Fruit fly (Drosophila melanogaster) whole organism, embryonic: ENCODE results near the gene CG9590.
A peak's percentile ranks its signal among the peaks of the same experiment; 100 is the strongest.

ENCODE experiments used
- CG10543 ChIP-seq: fragments of 200-800 bp; sonication (Bioruptor generic); optimal IDR thresholded peaks from 3 replicates; lab custom pipeline; 2017; ENCODE audit warnings: missing biosample characterization, mild to moderate bottlenecking, missing genetic modification characterization, moderate library complexity
- CG10654 ChIP-seq: fragments of 200-800 bp; sonication (Bioruptor generic); optimal IDR thresholded peaks from 2 replicates; lab custom pipeline; 2016; ENCODE audit warnings: missing biosample characterization, missing genetic modification characterization
- CG11085 ChIP-seq: fragments of 200-800 bp; sonication (Bioruptor generic); IDR thresholded peaks from 2 replicates; pipeline ENCODE4 v1.3.6; 2022; ENCODE audit warnings: missing biosample characterization, missing genetic modification characterization
- CG11398 ChIP-seq: fragments of 200-800 bp; sonication (Bioruptor generic); optimal IDR thresholded peaks from 2 replicates; lab custom pipeline; 2016; ENCODE audit warnings: missing biosample characterization, missing genetic modification characterization
- CG11456 ChIP-seq: fragments of 200-800 bp; sonication (Bioruptor generic); IDR thresholded peaks from 3 replicates; pipeline ENCODE4 v1.3.6; 2022; ENCODE audit warnings: missing biosample characterization, missing genetic modification characterization
- CG11560 ChIP-seq: fragments of 200-800 bp; sonication (Bioruptor generic); IDR thresholded peaks from 3 replicates; pipeline ENCODE4 v1.3.6; 2022; ENCODE audit warnings: missing biosample characterization, missing genetic modification characterization
- CG12942 ChIP-seq: fragments of 200-800 bp; sonication (Bioruptor generic); optimal IDR thresholded peaks from 3 replicates; lab custom pipeline; 2016; ENCODE audit warnings: missing biosample characterization, missing genetic modification characterization
- CG13296 ChIP-seq: fragments of 200-800 bp; sonication (Bioruptor generic); optimal IDR thresholded peaks from 3 replicates; lab custom pipeline; 2018; ENCODE audit warnings: missing biosample characterization, mild to moderate bottlenecking, missing genetic modification characterization
- CG14667 ChIP-seq: fragments of 200-800 bp; sonication (Bioruptor generic); IDR thresholded peaks from 2 replicates; pipeline ENCODE4 v1.3.6; 2022; ENCODE audit warnings: missing biosample characterization, missing genetic modification characterization
- CG16815 ChIP-seq: fragments of 200-800 bp; sonication (Bioruptor generic); optimal IDR thresholded peaks from 3 replicates; lab custom pipeline; 2017; ENCODE audit warnings: missing biosample characterization, mild to moderate bottlenecking, missing genetic modification characterization
- CG18764 ChIP-seq: fragments of 200-800 bp; sonication (Bioruptor generic); optimal IDR thresholded peaks from 3 replicates; lab custom pipeline; 2016; ENCODE audit warnings: missing biosample characterization, missing genetic modification characterization
- CG30020 ChIP-seq: fragments of 200-800 bp; optimal IDR thresholded peaks from 2 replicates; lab custom pipeline; 2019; ENCODE audit warnings: missing biosample characterization, mild to moderate bottlenecking, missing genetic modification characterization, moderate library complexity
- CG32532 ChIP-seq: fragments of 200-800 bp; sonication (Bioruptor generic); IDR thresholded peaks from 2 replicates; pipeline ENCODE4 v1.3.6; 2022; ENCODE audit warnings: missing biosample characterization, missing genetic modification characterization
- CG4328 ChIP-seq: fragments of 200-800 bp; sonication (Bioruptor generic); optimal IDR thresholded peaks from 3 replicates; lab custom pipeline; 2017; ENCODE audit warnings: missing biosample characterization, missing genetic modification reagents, missing genetic modification characterization
- CG6689 ChIP-seq: fragments of 200-800 bp; sonication (Bioruptor generic); IDR thresholded peaks from 2 replicates; pipeline ENCODE4 v1.3.6; 2022; ENCODE audit warnings: missing biosample characterization, missing genetic modification characterization
- CG7786 ChIP-seq: fragments of 200-800 bp; sonication (Bioruptor generic); optimal IDR thresholded peaks from 2 replicates; lab custom pipeline; 2016; ENCODE audit warnings: missing biosample characterization, missing genetic modification characterization
- CG8944 ChIP-seq: fragments of 200-800 bp; sonication (Bioruptor generic); optimal IDR thresholded peaks from 3 replicates; lab custom pipeline; 2016; ENCODE audit warnings: missing biosample characterization, missing genetic modification characterization
- CG9876 ChIP-seq: fragments of 200-800 bp; sonication (Bioruptor generic); optimal IDR thresholded peaks from 2 replicates; lab custom pipeline; 2016; ENCODE audit warnings: missing biosample characterization, missing genetic modification characterization
- Dad ChIP-seq: fragments of 200-800 bp; sonication (Bioruptor generic); optimal IDR thresholded peaks from 3 replicates; lab custom pipeline; 2016; ENCODE audit warnings: missing biosample characterization, missing genetic modification characterization
- Doc3 ChIP-seq: fragments of 200-800 bp; sonication (Bioruptor generic); IDR thresholded peaks from 3 replicates; pipeline ENCODE4 v1.3.6; 2022; ENCODE audit warnings: missing biosample characterization, missing genetic modification characterization; ENCODE audit not compliant: partially characterized antibody
- Fer3 ChIP-seq: fragments of 200-800 bp; sonication (Bioruptor generic); optimal IDR thresholded peaks from 2 replicates; lab custom pipeline; 2018; ENCODE audit warnings: missing biosample characterization, mild to moderate bottlenecking, missing genetic modification characterization, moderate library complexity
- GATAe ChIP-seq: fragments of 200-800 bp; sonication (Bioruptor generic); conservative IDR thresholded peaks from 2 replicates; pipeline ENCODE4 v1.3.6; 2022; ENCODE audit warnings: missing biosample characterization, missing genetic modification characterization
- HLH3B ChIP-seq: fragments of 200-800 bp; sonication (Bioruptor generic); IDR thresholded peaks from 2 replicates; pipeline ENCODE4 v1.3.6; 2022; ENCODE audit warnings: missing biosample characterization, missing genetic modification characterization
- Hmx ChIP-seq: fragments of 200-800 bp; sonication (Bioruptor generic); optimal IDR thresholded peaks from 2 replicates; lab custom pipeline; 2016; ENCODE audit warnings: missing biosample characterization, missing genetic modification characterization
- Med ChIP-seq: fragments of 200-800 bp; sonication (Bioruptor generic); peaks from one replicate; lab custom pipeline; 2016; ENCODE audit warnings: missing biosample characterization, missing genetic modification characterization, mild to moderate bottlenecking, inconsistent platforms, moderate library complexity
- Mrtf ChIP-seq: fragments of 200-800 bp; sonication (Bioruptor generic); IDR thresholded peaks from 3 replicates; pipeline ENCODE4 v1.3.6; 2022; ENCODE audit warnings: missing biosample characterization, missing genetic modification characterization
- NFAT ChIP-seq: fragments of 200-800 bp; sonication (Bioruptor generic); IDR thresholded peaks from 2 replicates; pipeline ENCODE4 v1.3.6; 2022; ENCODE audit warnings: missing biosample characterization, missing genetic modification characterization
- Vsx1 ChIP-seq: fragments of 200-800 bp; sonication (Bioruptor generic); optimal IDR thresholded peaks from 2 replicates; lab custom pipeline; 2017; ENCODE audit warnings: missing biosample characterization, mild to moderate bottlenecking, missing genetic modification characterization, missing genetic modification reagents
- YL-1 ChIP-seq: fragments of 200-800 bp; sonication (Bioruptor generic); optimal IDR thresholded peaks from 3 replicates; lab custom pipeline; 2017; ENCODE audit warnings: missing biosample characterization, mild to moderate bottlenecking, missing genetic modification characterization
- amos ChIP-seq: fragments of 200-800 bp; sonication (Bioruptor generic); IDR thresholded peaks from 2 replicates; pipeline ENCODE4 v1.3.6; 2022; ENCODE audit warnings: missing biosample characterization, missing genetic modification characterization; ENCODE audit not compliant: partially characterized antibody
- da ChIP-seq: fragments of 200-800 bp; sonication (Bioruptor generic); optimal IDR thresholded peaks from 2 replicates; lab custom pipeline; 2016; ENCODE audit warnings: missing biosample characterization, missing genetic modification characterization
- dysf ChIP-seq: fragments of 200-800 bp; sonication (Bioruptor generic); IDR thresholded peaks from 3 replicates; pipeline ENCODE4 v1.3.6; 2022; ENCODE audit warnings: missing biosample characterization, missing genetic modification characterization
- emc ChIP-seq: fragments of 200-800 bp; sonication (Bioruptor generic); optimal IDR thresholded peaks from 2 replicates; lab custom pipeline; 2016; ENCODE audit warnings: missing biosample characterization, missing genetic modification characterization
- ems ChIP-seq: fragments of 200-800 bp; sonication (Bioruptor generic); optimal IDR thresholded peaks from 3 replicates; lab custom pipeline; 2016; ENCODE audit warnings: missing biosample characterization, missing genetic modification characterization
- gcm ChIP-seq: fragments of 200-800 bp; sonication (Bioruptor generic); optimal IDR thresholded peaks from 2 replicates; lab custom pipeline; 2019; ENCODE audit warnings: missing biosample characterization, mild to moderate bottlenecking, missing genetic modification characterization, moderate library complexity
- gt ChIP-seq: fragments of 200-800 bp; sonication (Bioruptor generic); IDR thresholded peaks from 2 replicates; pipeline ENCODE4 v1.3.6; 2022; ENCODE audit warnings: missing biosample characterization, missing genetic modification characterization
- ham ChIP-seq: fragments of 200-800 bp; sonication (Bioruptor generic); IDR thresholded peaks from 2 replicates; pipeline ENCODE4 v1.3.6; 2022; ENCODE audit warnings: missing biosample characterization, missing genetic modification characterization
- kni ChIP-seq: fragments of 200-800 bp; sonication (Bioruptor generic); optimal IDR thresholded peaks from 3 replicates; lab custom pipeline; 2017; ENCODE audit warnings: mild to moderate bottlenecking, missing biosample characterization, missing genetic modification reagents, missing genetic modification characterization
- knrl ChIP-seq: fragments of 200-800 bp; sonication (Bioruptor generic); IDR thresholded peaks from 3 replicates; pipeline ENCODE4 v1.3.6; 2022; ENCODE audit warnings: missing biosample characterization, missing genetic modification characterization; ENCODE audit not compliant: partially characterized antibody
- lbe ChIP-seq: fragments of 200-800 bp; sonication (Bioruptor generic); optimal IDR thresholded peaks from 2 replicates; lab custom pipeline; 2016; ENCODE audit warnings: missing biosample characterization, mild to moderate bottlenecking, missing genetic modification characterization
- pan ChIP-seq, 4 experiments: fragments of >200 bp in 3 of 4; fragments of 200-800 bp in 1 of 4; sonication (Bioruptor generic) in 1 of 4; optimal IDR thresholded peaks in 3 of 4; IDR thresholded peaks in 1 of 4; 2 replicates each; pipeline versions ENCODE4 v1.3.6 to Lab custom; 2017 to 2022; ENCODE audit warnings: missing biosample characterization in 2 of 4, missing genetic modification characterization in 2 of 4, mixed read lengths in 1 of 4
- ranshi ChIP-seq: fragments of 200-800 bp; sonication (Bioruptor generic); IDR thresholded peaks from 2 replicates; pipeline ENCODE4 v1.3.6; 2022; ENCODE audit warnings: missing biosample characterization, missing genetic modification characterization
- ro ChIP-seq: fragments of 200-800 bp; sonication (Bioruptor generic); IDR thresholded peaks from 2 replicates; pipeline ENCODE4 v1.3.6; 2022; ENCODE audit warnings: missing biosample characterization, missing genetic modification characterization
- seq ChIP-seq: fragments of 200-800 bp; sonication (Bioruptor generic); IDR thresholded peaks from 2 replicates; pipeline ENCODE4 v1.3.6; 2022; ENCODE audit warnings: missing biosample characterization, missing genetic modification characterization
- shn ChIP-seq: fragments of 200-800 bp; sonication (Bioruptor generic); optimal IDR thresholded peaks from 3 replicates; lab custom pipeline; 2016; ENCODE audit warnings: missing biosample characterization, missing genetic modification characterization
- unpg ChIP-seq: fragments of 200-800 bp; sonication (Bioruptor generic); optimal IDR thresholded peaks from 3 replicates; lab custom pipeline; 2018; ENCODE audit warnings: missing biosample characterization, mild to moderate bottlenecking, missing genetic modification characterization, moderate library complexity
- vfl ChIP-seq: fragments of 200-800 bp; sonication (Bioruptor generic); optimal IDR thresholded peaks from 2 replicates; lab custom pipeline; 2016; ENCODE audit warnings: missing biosample characterization, missing genetic modification characterization
- yki ChIP-seq: fragments of >200 bp; optimal IDR thresholded peaks from 3 replicates; lab custom pipeline; 2018

The CG9590 gene

dm6 chr3R:15836864-15837824 lies 50.6 kb downstream of the CG9590 start, which contains the start of the genes ND-23 and spn-E (continued):
- TF ChIP-seq YL-1 (GFP tag; lab: Kevin White, UChicago), result peak; percentile 41
- no peak for TF ChIP-seq Vsx1 (GFP tag; lab: Kevin White, UChicago)
- 0 out of 2 replicates have a peak, but pooled peaks have one; percentile 14 for TF ChIP-seq GATAe (GFP tag; lab: Robert Waterston, UW)
- 0 out of 2 replicates have a peak, but pooled peaks have one; percentile 15 for TF ChIP-seq CG14667 (GFP tag; lab: Robert Waterston, UW)
- TF ChIP-seq pan (optimal IDR thresholded peaks at IDR 0.05; lab: Kevin White, UChicago), result no peak
- TF ChIP-seq pan (GFP tag; optimal IDR thresholded peaks at IDR 0.05 in 1 of 2, IDR thresholded peaks at IDR 0.05 in 1 of 2), result peak in 1 of 2 experiments; percentile 67
- no peak for TF ChIP-seq CG7786
- peak; percentile 47 for TF ChIP-seq CG10543 (GFP tag; lab: Kevin White, UChicago)
- TF ChIP-seq CG18764 (GFP tag; lab: Kevin White, UChicago), result peak; percentile 1
- no peak for TF ChIP-seq CG11398
- TF ChIP-seq CG11560, result no peak
- TF ChIP-seq dysf (GFP tag; lab: Robert Waterston, UW), result peak; percentile 16; the same call in 1 of the 3 replicates
- no peak for TF ChIP-seq ems
- TF ChIP-seq CG8944 (GFP tag; lab: Kevin White, UChicago), result no peak
- TF ChIP-seq unpg (GFP tag; lab: Kevin White, UChicago), result peak; percentile 58
- no peak for TF ChIP-seq Hmx (GFP tag; lab: Kevin White, UChicago)
- TF ChIP-seq yki (lab: Kevin White, UChicago), result no peak
- peak; percentile 75 for TF ChIP-seq Med (GFP tag; lab: Kevin White, UChicago)
- TF ChIP-seq ro (GFP tag; lab: Robert Waterston, UW), result no peak
- TF ChIP-seq CG10654 (GFP tag; lab: Kevin White, UChicago), result peak; percentile 27
- TF ChIP-seq CG32532 (GFP tag; lab: Robert Waterston, UW), result peak; percentile 55; the same call in 1 of the 2 replicates
- no peak for TF ChIP-seq seq (GFP tag; lab: Robert Waterston, UW)
- no peak for TF ChIP-seq ham
- peak; percentile 41; the same call in 1 of the 2 replicates for TF ChIP-seq ranshi
- no peak for TF ChIP-seq Dad
- TF ChIP-seq HLH3B (GFP tag; lab: Robert Waterston, UW), result 0 out of 2 replicates have a peak, but pooled peaks have one; percentile 16
- TF ChIP-seq CG12942 (GFP tag; lab: Kevin White, UChicago), result peak; percentile 44
- peak; percentile 76 for TF ChIP-seq Doc3 (GFP tag; lab: Robert Waterston, UW)
- TF ChIP-seq gt (GFP tag; lab: Robert Waterston, UW), result no peak
- TF ChIP-seq emc, result no peak
- TF ChIP-seq shn (GFP tag; lab: Kevin White, UChicago), result no peak
- no peak for TF ChIP-seq da (GFP tag; lab: Kevin White, UChicago)
- no peak for TF ChIP-seq CG4328 (GFP tag; lab: Kevin White, UChicago)
- TF ChIP-seq NFAT (GFP tag; lab: Robert Waterston, UW), result 0 out of 2 replicates have a peak, but pooled peaks have one; percentile 39
- no peak for TF ChIP-seq CG9876
- TF ChIP-seq gcm (GFP tag; lab: Kevin White, UChicago), result no peak
- TF ChIP-seq CG16815 (GFP tag; lab: Kevin White, UChicago), result no peak
- no peak for TF ChIP-seq Mrtf (GFP tag; lab: Robert Waterston, UW)
- peak; percentile 21 for TF ChIP-seq CG13296 (GFP tag; lab: Kevin White, UChicago)
- TF ChIP-seq knrl (GFP tag; lab: Robert Waterston, UW), result peak; percentile 86
- TF ChIP-seq Fer3 (tag; lab: Kevin White, UChicago), result peak; percentile 35
- TF ChIP-seq vfl (GFP tag; lab: Kevin White, UChicago), result no peak
- TF ChIP-seq CG11085 (GFP tag; lab: Robert Waterston, UW), result 0 out of 2 replicates have a peak, but pooled peaks have one; percentile 23
- TF ChIP-seq lbe (GFP tag; lab: Kevin White, UChicago), result peak; percentile 47
- no peak for TF ChIP-seq CG11456 (GFP tag; lab: Robert Waterston, UW)
- peak; percentile 69 for TF ChIP-seq amos (GFP tag; lab: Robert Waterston, UW)
- no peak for TF ChIP-seq kni (GFP tag; lab: Kevin White, UChicago)
- peak; percentile 63 for TF ChIP-seq CG30020 (tag; lab: Kevin White, UChicago)
- TF ChIP-seq CG6689, result peak; percentile 57; the same call in 1 of the 2 replicates
